Fruit fly (Drosophila melanogaster) whole organism, prepupa: ENCODE data around the gene Gyc88E.

ENCODE experiments used
- CG10631 ChIP-seq: fragments of 200-800 bp; sonication (Bioruptor generic); optimal IDR thresholded peaks from 2 replicates; lab custom pipeline; 2016; ENCODE audit warnings: missing biosample characterization, missing genetic modification characterization
- CG16779 ChIP-seq: fragments of 200-800 bp; sonication (Bioruptor generic); optimal IDR thresholded peaks from 3 replicates; lab custom pipeline; 2017; ENCODE audit warnings: missing biosample characterization, mild to moderate bottlenecking, missing genetic modification characterization
- CG3032 ChIP-seq: fragments of 200-800 bp; optimal IDR thresholded peaks from 2 replicates; lab custom pipeline; 2019; ENCODE audit warnings: missing biosample characterization, mild to moderate bottlenecking, missing genetic modification characterization, moderate library complexity
- CG32006 ChIP-seq: fragments of 200-800 bp; sonication (Bioruptor generic); optimal IDR thresholded peaks from 3 replicates; lab custom pipeline; 2017; ENCODE audit warnings: missing biosample characterization, mild to moderate bottlenecking, missing genetic modification characterization
- CG3919 ChIP-seq: fragments of 200-800 bp; sonication (Bioruptor generic); optimal IDR thresholded peaks from 3 replicates; lab custom pipeline; 2016; ENCODE audit warnings: missing biosample characterization, missing genetic modification characterization
- CG4318 ChIP-seq: fragments of 200-800 bp; sonication (Bioruptor generic); optimal IDR thresholded peaks from 3 replicates; lab custom pipeline; 2017; ENCODE audit warnings: missing biosample characterization, mild to moderate bottlenecking, missing genetic modification characterization
- CG6792 ChIP-seq: fragments of 200-800 bp; sonication (Bioruptor generic); optimal IDR thresholded peaks from 3 replicates; lab custom pipeline; 2016; ENCODE audit warnings: missing biosample characterization, missing genetic modification characterization
- CG6854 ChIP-seq: fragments of 200-800 bp; sonication (Bioruptor generic); optimal IDR thresholded peaks from 2 replicates; lab custom pipeline; 2017; ENCODE audit warnings: missing biosample characterization, mild to moderate bottlenecking, missing genetic modification characterization
- CG7368 ChIP-seq: fragments of 200-800 bp; sonication (Bioruptor generic); optimal IDR thresholded peaks from 3 replicates; lab custom pipeline; 2016; ENCODE audit warnings: missing biosample characterization, missing genetic modification characterization
- CG8319 ChIP-seq: fragments of 200-800 bp; sonication (Bioruptor generic); optimal IDR thresholded peaks from 3 replicates; lab custom pipeline; 2016; ENCODE audit warnings: missing biosample characterization, missing genetic modification characterization
- CG9139 ChIP-seq: fragments of 200-800 bp; sonication (Bioruptor generic); optimal IDR thresholded peaks from 3 replicates; lab custom pipeline; 2017; ENCODE audit warnings: missing biosample characterization, mild to moderate bottlenecking, missing genetic modification characterization
- Eip78C ChIP-seq: fragments of 200-800 bp; sonication (Bioruptor generic); peaks from one replicate; lab custom pipeline; 2016; ENCODE audit warnings: missing biosample characterization, missing genetic modification characterization
- Eip93F ChIP-seq: fragments of 200-800 bp; sonication (Bioruptor generic); optimal IDR thresholded peaks from 2 replicates; lab custom pipeline; 2016; ENCODE audit warnings: missing biosample characterization, mild to moderate bottlenecking, missing genetic modification characterization
- Ets96B ChIP-seq: fragments of 200-800 bp; optimal IDR thresholded peaks from 2 replicates; lab custom pipeline; 2019; ENCODE audit warnings: missing biosample characterization, mild to moderate bottlenecking, missing genetic modification characterization, moderate library complexity
- Gug ChIP-seq: fragments of 200-800 bp; sonication (Bioruptor generic); IDR thresholded peaks from 2 replicates; pipeline ENCODE4 v1.3.6; 2022; ENCODE audit warnings: missing biosample characterization, missing genetic modification characterization
- Hr38 ChIP-seq: sonication (Bioruptor generic); optimal IDR thresholded peaks from 2 replicates; lab custom pipeline; 2016; ENCODE audit warnings: missing biosample characterization, missing genetic modification characterization
- Hr39 ChIP-seq: fragments of 200-800 bp; sonication (Bioruptor generic); optimal IDR thresholded peaks from 2 replicates; lab custom pipeline; 2016; ENCODE audit warnings: missing biosample characterization, missing genetic modification characterization
- Hr4 ChIP-seq: fragments of 200-800 bp; sonication (Bioruptor generic); optimal IDR thresholded peaks from 3 replicates; lab custom pipeline; 2016; ENCODE audit warnings: missing biosample characterization, missing genetic modification characterization
- Lpt ChIP-seq: fragments of 200-800 bp; sonication (Bioruptor generic); optimal IDR thresholded peaks from 3 replicates; lab custom pipeline; 2016; ENCODE audit warnings: missing biosample characterization, missing genetic modification characterization
- OdsH ChIP-seq: fragments of 200-800 bp; sonication (Bioruptor generic); optimal IDR thresholded peaks from 3 replicates; lab custom pipeline; 2016; ENCODE audit warnings: missing biosample characterization, missing genetic modification characterization
- Sox14 ChIP-seq: fragments of 200-800 bp; sonication (Bioruptor generic); optimal IDR thresholded peaks from 3 replicates; lab custom pipeline; 2016; ENCODE audit warnings: missing biosample characterization, missing genetic modification characterization
- Sox15 ChIP-seq: fragments of 200-800 bp; sonication (Bioruptor generic); optimal IDR thresholded peaks from 3 replicates; lab custom pipeline; 2016; ENCODE audit warnings: missing biosample characterization, missing genetic modification characterization
- achi ChIP-seq: fragments of 200-800 bp; sonication (Bioruptor generic); optimal IDR thresholded peaks from 3 replicates; lab custom pipeline; 2016; ENCODE audit warnings: missing biosample characterization, missing genetic modification characterization
- cyc ChIP-seq: fragments of 200-800 bp; sonication (Bioruptor generic); optimal IDR thresholded peaks from 3 replicates; lab custom pipeline; 2016; ENCODE audit warnings: missing biosample characterization, missing genetic modification characterization
- dac ChIP-seq: fragments of 200-800 bp; sonication (Bioruptor generic); optimal IDR thresholded peaks from 2 replicates; lab custom pipeline; 2017; ENCODE audit warnings: missing biosample characterization, mild to moderate bottlenecking, missing genetic modification characterization
- esn ChIP-seq: fragments of 200-800 bp; sonication (Bioruptor generic); optimal IDR thresholded peaks from 2 replicates; lab custom pipeline; 2016; ENCODE audit warnings: missing biosample characterization, mild to moderate bottlenecking, missing genetic modification characterization, moderate library complexity
- fd59A ChIP-seq: fragments of 200-800 bp; sonication (Bioruptor generic); optimal IDR thresholded peaks from 2 replicates; lab custom pipeline; 2017; ENCODE audit warnings: missing biosample characterization, mild to moderate bottlenecking, missing genetic modification characterization, missing genetic modification reagents
- fkh ChIP-seq: fragments of 200-800 bp; sonication (Bioruptor generic); optimal IDR thresholded peaks from 3 replicates; lab custom pipeline; 2017; ENCODE audit warnings: missing biosample characterization, mild to moderate bottlenecking, missing genetic modification characterization, moderate library complexity
- salr ChIP-seq, 2 experiments: fragments of 200-800 bp; sonication (Bioruptor generic); optimal IDR thresholded peaks; 3 replicates each; lab custom pipeline; 2016 to 2018; ENCODE audit warnings: missing biosample characterization in 2 of 2, missing genetic modification characterization in 2 of 2, mild to moderate bottlenecking in 1 of 2
- svp ChIP-seq: fragments of 200-800 bp; sonication (Bioruptor generic); peaks from one replicate; lab custom pipeline; 2016; ENCODE audit warnings: missing biosample characterization, missing genetic modification characterization
- vri ChIP-seq: fragments of 200-800 bp; sonication (Bioruptor generic); optimal IDR thresholded peaks from 3 replicates; lab custom pipeline; 2016; ENCODE audit warnings: missing biosample characterization, mild to moderate bottlenecking, missing genetic modification characterization

The Gyc88E gene

dm6 chr3R:15114465-15115228 lies 35.5 kb upstream of the Gyc88E start (continued):
- peak; percentile 82 for TF ChIP-seq Ets96B (tag; lab: Kevin White, UChicago)
- TF ChIP-seq CG16779 (tag; lab: Kevin White, UChicago): peak; percentile 67
- peak; percentile 77 for TF ChIP-seq OdsH (GFP tag; lab: Kevin White, UChicago)
- TF ChIP-seq CG32006 (GFP tag; lab: Kevin White, UChicago): peak; percentile 96
- TF ChIP-seq Hr38: no peak
- TF ChIP-seq CG8319 (GFP tag; lab: Kevin White, UChicago): peak; percentile 59
- TF ChIP-seq CG3919 (GFP tag; lab: Kevin White, UChicago): peak; percentile 77
- TF ChIP-seq fd59A: peak; percentile 82
- peak; percentile 58 for TF ChIP-seq Sox15 (GFP tag; lab: Kevin White, UChicago)
- no peak for TF ChIP-seq Eip93F (GFP tag; lab: Kevin White, UChicago)
- peak; percentile 23 for TF ChIP-seq esn (GFP tag; lab: Kevin White, UChicago)
- no peak for TF ChIP-seq vri (GFP tag; lab: Kevin White, UChicago)
- peak; percentile 95 for TF ChIP-seq Eip78C
- peak; percentile 59 for TF ChIP-seq CG6792
- peak; percentile 65 for TF ChIP-seq svp (GFP tag; lab: Kevin White, UChicago)
- peak; percentile 87 for TF ChIP-seq Hr4 (GFP tag; lab: Kevin White, UChicago)
- TF ChIP-seq CG4318 (GFP tag; lab: Kevin White, UChicago): peak; percentile 88

dm6 chr3R:15117765-15118164 lies 32.4 kb upstream of the Gyc88E start:
- TF ChIP-seq cyc (GFP tag; lab: Kevin White, UChicago) (no peak), fd59A (no peak), CG7368 (no peak), CG3032 (no peak), Eip78C (peak; percentile 55), CG9139 (GFP tag; lab: Kevin White, UChicago) (no peak), dac (GFP tag; lab: Kevin White, UChicago) (no peak), Gug (peak; percentile 25; the same call in 1 of the 2 replicates), CG10631 (GFP tag; lab: Kevin White, UChicago) (no peak), Ets96B (tag; lab: Kevin White, UChicago) (no peak), Sox15 (GFP tag; lab: Kevin White, UChicago) (no peak), CG3919 (GFP tag; lab: Kevin White, UChicago) (no peak), CG6792 (no peak), Hr38 (no peak), fkh (GFP tag; lab: Kevin White, UChicago) (no peak), Hr39 (GFP tag; lab: Kevin White, UChicago) (no peak), CG6854 (no peak), salr (GFP tag; optimal IDR thresholded peaks at IDR 0.05; lab: Kevin White, UChicago) (no peak), CG32006 (GFP tag; lab: Kevin White, UChicago) (peak; percentile 19), vri (GFP tag; lab: Kevin White, UChicago) (no peak), achi (no peak)

- no peak for TF ChIP-seq Sox14 (GFP tag; lab: Kevin White, UChicago)
- peak; percentile 1 for TF ChIP-seq CG3919 (GFP tag; lab: Kevin White, UChicago)
- TF ChIP-seq Eip78C: peak; percentile 38
Observed at dm6 chr3R:15119730-15120129, 30.4 kb upstream of the Gyc88E start.

- TF ChIP-seq fkh (GFP tag; lab: Kevin White, UChicago) (peak; percentile 36), Lpt (GFP tag; lab: Kevin White, UChicago) (no peak), CG8319 (GFP tag; lab: Kevin White, UChicago) (no peak), svp (GFP tag; lab: Kevin White, UChicago) (peak; percentile 28)
Observed at dm6 chr3R:15121599-15122394, 28.4 kb upstream of the Gyc88E start.
